Worm (Caenorhabditis elegans): ENCODE results near the gene coq-3.

coq-3 gene

DNA sequence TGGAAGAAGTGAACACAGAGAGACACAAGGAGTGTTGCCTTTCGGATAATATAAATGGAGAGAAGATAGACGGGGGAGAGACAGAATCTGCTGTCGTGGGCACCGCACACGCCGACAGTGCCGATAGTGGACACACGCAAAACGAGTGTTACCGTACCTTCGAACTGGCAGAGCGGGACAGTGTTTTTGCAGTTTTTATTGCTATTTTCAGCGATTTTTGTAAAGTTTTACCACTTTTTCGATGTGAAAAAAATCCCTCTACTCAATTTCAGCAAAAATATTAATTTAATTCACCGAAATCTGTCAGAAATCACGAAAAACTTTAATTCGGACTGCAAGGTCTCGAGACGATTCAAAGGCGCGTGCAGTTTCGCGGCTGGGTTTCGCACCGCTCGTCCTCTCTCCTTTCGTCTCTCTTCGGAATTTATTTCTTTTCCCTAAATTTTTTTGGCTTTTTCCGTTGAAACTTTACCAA lies 28.8 kb upstream of the coq-3 start, which contains the start of gene sec-61.A:
Gene sec-61.A (minus strand): TSS at position 387 of the 475 bp plus-strand sequence.
- no peak for TF ChIP-seq F55B11.4 (tag; optimal IDR thresholded peaks at IDR 0.05; ENCODE audit: borderline replicate concordance, insufficient read depth)
- no peak for TF ChIP-seq madf-3 (GFP tag; IDR thresholded peaks at IDR 0.05)
- no peak for TF ChIP-seq let-526 (GFP tag; IDR thresholded peaks at IDR 0.05)
- no peak for TF ChIP-seq Y53F4B.3 (GFP tag; IDR thresholded peaks at IDR 0.05)
- TF ChIP-seq cebp-2 (GFP tag; IDR thresholded peaks at IDR 0.05) = no peak
- TF ChIP-seq snpc-3.4 (tag; optimal IDR thresholded peaks at IDR 0.05) = peak; percentile 27
- no peak for TF ChIP-seq unc-62 (GFP tag; optimal IDR thresholded peaks at IDR 0.05)
- peak; percentile 89 for TF ChIP-seq snpc-4 (GFP tag; optimal IDR thresholded peaks at IDR 0.05)
- peak; percentile 65 to 95 (median 86) for TF ChIP-seq snpc-4 (tag; optimal IDR thresholded peaks at IDR 0.05)
- no peak for TF ChIP-seq die-1 (tag; optimal IDR thresholded peaks at IDR 0.05)
- peak; percentile 65 for TF ChIP-seq pbrm-1 (GFP tag; IDR thresholded peaks at IDR 0.05)
- peak; percentile 94 for TF ChIP-seq lsl-1 (GFP tag; optimal IDR thresholded peaks at IDR 0.05)
- TF ChIP-seq rpc-1 (optimal IDR thresholded peaks at IDR 0.05) = no peak
- no peak for TF ChIP-seq rpc-1 (tag; optimal IDR thresholded peaks at IDR 0.05)
- peak; percentile 74 for TF ChIP-seq K12H6.12 (tag; optimal IDR thresholded peaks at IDR 0.05)
- TF ChIP-seq egl-18 (GFP tag; IDR thresholded peaks at IDR 0.05) = no peak
- TF ChIP-seq mxl-1 (tag; optimal IDR thresholded peaks at IDR 0.05) = no peak
- peak; percentile 13; the same call in 1 of the 2 replicates for TF ChIP-seq rcor-1 (GFP tag; IDR thresholded peaks at IDR 0.05)
- TF ChIP-seq ztf-25 (GFP tag; IDR thresholded peaks at IDR 0.05) = no peak
- no peak for TF ChIP-seq nfya-2 (GFP tag; IDR thresholded peaks at IDR 0.05)
- peak; percentile 72 for TF ChIP-seq mcd-1 (GFP tag; IDR thresholded peaks at IDR 0.05)
- peak; percentile 20 for TF ChIP-seq ztf-26 (tag; optimal IDR thresholded peaks at IDR 0.05)
- TF ChIP-seq ztf-3 (GFP tag; optimal IDR thresholded peaks at IDR 0.05) = no peak
- no peak for TF ChIP-seq ceh-79 (tag; optimal IDR thresholded peaks at IDR 0.05)
- peak; percentile 46 for TF ChIP-seq madf-10 (tag; optimal IDR thresholded peaks at IDR 0.05)
- no peak for TF ChIP-seq Y79H2A.3 (GFP tag; conservative IDR thresholded peaks at IDR 0.05)
- 0 out of 2 replicates have a peak, but pooled peaks have one; percentile 8 for TF ChIP-seq egrh-3 (GFP tag; IDR thresholded peaks at IDR 0.05)
- no peak for TF ChIP-seq F10E7.11 (tag; optimal IDR thresholded peaks at IDR 0.05)
- peak; percentile 92 for TF ChIP-seq dox-1 (GFP tag; IDR thresholded peaks at IDR 0.05)
- TF ChIP-seq F57C9.4 (tag; optimal IDR thresholded peaks at IDR 0.05) = no peak
- TF ChIP-seq ekl-4 (GFP tag; IDR thresholded peaks at IDR 0.05) = peak; percentile 72; the same call in 1 of the 2 replicates
- no peak for TF ChIP-seq hsf-1 (GFP tag; IDR thresholded peaks at IDR 0.05)
- no peak for TF ChIP-seq sea-2 (GFP tag; IDR thresholded peaks at IDR 0.05)
- TF ChIP-seq attf-5 (GFP tag; optimal IDR thresholded peaks at IDR 0.05) = peak; percentile 74
- TF ChIP-seq madf-6 (GFP tag; IDR thresholded peaks at IDR 0.05) = peak; percentile 64
- no peak for TF ChIP-seq F22D6.2 (tag; optimal IDR thresholded peaks at IDR 0.05)
- TF ChIP-seq hlh-26 (GFP tag; conservative IDR thresholded peaks at IDR 0.05) = no peak
- peak; percentile 0 for TF ChIP-seq him-1 (tag; optimal IDR thresholded peaks at IDR 0.05)
- TF ChIP-seq nhr-179 (tag; optimal IDR thresholded peaks at IDR 0.05) = no peak
- no peak for TF ChIP-seq tbx-9 (tag; optimal IDR thresholded peaks at IDR 0.05; ENCODE audit: borderline replicate concordance)
- TF ChIP-seq xnd-1 (tag; optimal IDR thresholded peaks at IDR 0.05) = peak; percentile 56
- peak; percentile 3; the same call in 1 of the 2 replicates for TF ChIP-seq zfh-2 (GFP tag; conservative IDR thresholded peaks at IDR 0.05)
- TF ChIP-seq K11D2.4 (GFP tag; IDR thresholded peaks at IDR 0.05) = no peak
- TF ChIP-seq lin-26 (GFP tag; IDR thresholded peaks at IDR 0.05) = no peak
- no peak for TF ChIP-seq akir-1 (GFP tag; optimal IDR thresholded peaks at IDR 0.05)
- 0 out of 2 replicates have a peak, but pooled peaks have one; percentile 10 for TF ChIP-seq attf-3 (GFP tag; conservative IDR thresholded peaks at IDR 0.05)
- TF ChIP-seq fkh-3 (tag; optimal IDR thresholded peaks at IDR 0.05) = no peak
- no peak for TF ChIP-seq lsy-27 (tag; optimal IDR thresholded peaks at IDR 0.05; ENCODE audit: borderline replicate concordance, insufficient read depth)
- TF ChIP-seq ccch-3 (GFP tag; optimal IDR thresholded peaks at IDR 0.05) = no peak
- peak; percentile 54 for TF ChIP-seq ets-4 (GFP tag; optimal IDR thresholded peaks at IDR 0.05)
